Worm (Caenorhabditis elegans) whole organism, early embryonic: ENCODE measurements around the gene ztf-30.

Source experiments
- B0310.2 ChIP-seq: sonication (generic microtip); optimal IDR thresholded peaks from 2 replicates; lab custom pipeline; 2016; ENCODE audit warnings: mild to moderate bottlenecking, missing genetic modification characterization, missing compliant biosample characterization
- F13C5.2 ChIP-seq: sonication (generic microtip); optimal IDR thresholded peaks from 2 replicates; lab custom pipeline; 2017; ENCODE audit warnings: mild to moderate bottlenecking, missing genetic modification characterization, inconsistent platforms, missing compliant biosample characterization
- aly-1 ChIP-seq: sonication (generic microtip); optimal IDR thresholded peaks from 2 replicates; lab custom pipeline; 2016; ENCODE audit warnings: missing genetic modification characterization, missing compliant biosample characterization
- ama-1 ChIP-seq: fragments of 150-350 bp; optimal IDR thresholded peaks from 2 replicates; lab custom pipeline; 2014
- ceh-13 ChIP-seq: fragments of 200-800 bp; sonication (Bioruptor generic); optimal IDR thresholded peaks from 2 replicates; lab custom pipeline; 2018; ENCODE audit warnings: mild to moderate bottlenecking, missing genetic modification characterization, missing compliant biosample characterization
- ceh-36 ChIP-seq: sonication (generic microtip); optimal IDR thresholded peaks from 2 replicates; lab custom pipeline; 2016; ENCODE audit warnings: missing genetic modification characterization, inconsistent platforms, missing compliant biosample characterization
- ets-7 ChIP-seq: sonication (generic microtip); optimal IDR thresholded peaks from 2 replicates; lab custom pipeline; 2016; ENCODE audit warnings: missing genotype, missing genetic modification characterization, missing compliant biosample characterization
- flt-1 ChIP-seq: fragments of 200-800 bp; sonication (Bioruptor generic); IDR thresholded peaks from 2 replicates; pipeline ENCODE4 v1.3.6; 2022; ENCODE audit warnings: missing genetic modification characterization, missing compliant biosample characterization
- hmbx-1 ChIP-seq: sonication (generic microtip); optimal IDR thresholded peaks from 2 replicates; lab custom pipeline; 2016; ENCODE audit warnings: mild to moderate bottlenecking, missing genetic modification characterization, missing compliant biosample characterization
- hmg-4 ChIP-seq: fragments of 200-800 bp; sonication (Bioruptor generic); optimal IDR thresholded peaks from 2 replicates; lab custom pipeline; 2018; ENCODE audit warnings: mild to moderate bottlenecking, missing genetic modification characterization, missing compliant biosample characterization
- hnd-1 ChIP-seq: sonication (generic microtip); optimal IDR thresholded peaks from 2 replicates; lab custom pipeline; 2016; ENCODE audit warnings: missing genetic modification characterization, missing compliant biosample characterization
- pes-1 ChIP-seq: fragments of 200-800 bp; sonication (Bioruptor generic); IDR thresholded peaks from 2 replicates; pipeline ENCODE4 v1.3.6; 2022; ENCODE audit warnings: missing genetic modification reagents, missing genetic modification characterization, missing compliant biosample characterization
- scrt-1 ChIP-seq: fragments of 200-800 bp; sonication (Bioruptor generic); IDR thresholded peaks from 2 replicates; pipeline ENCODE4 v1.3.6; 2022; ENCODE audit warnings: missing genetic modification characterization, missing compliant biosample characterization
- sea-1 ChIP-seq: fragments of 200-800 bp; sonication (Bioruptor generic); conservative IDR thresholded peaks from 2 replicates; pipeline ENCODE4 v1.3.6; 2022; ENCODE audit warnings: missing genetic modification characterization, missing compliant biosample characterization
- tbx-11 ChIP-seq: fragments of 200-800 bp; sonication (Bioruptor generic); IDR thresholded peaks from 2 replicates; pipeline ENCODE4 v1.3.6; 2022; ENCODE audit warnings: missing genetic modification characterization, missing compliant biosample characterization
- tbx-37 ChIP-seq: fragments of 200-800 bp; sonication (Bioruptor generic); conservative IDR thresholded peaks from 2 replicates; pipeline ENCODE4 v1.3.6; 2022; ENCODE audit warnings: missing genetic modification reagents, missing genetic modification characterization, missing compliant biosample characterization
- tra-4 ChIP-seq: sonication (generic microtip); optimal IDR thresholded peaks from 2 replicates; lab custom pipeline; 2017; ENCODE audit warnings: missing genetic modification characterization, missing compliant biosample characterization

ztf-30 gene

ce11 chrIII:8597770-8598169 lies at the start of gene ztf-30:
ztf-30 (minus strand) TSS chrIII:8597870.
- TF ChIP-seq B0310.2 (tag; lab: Kevin White, UChicago) (no peak), hnd-1 (tag; lab: Kevin White, UChicago) (no peak), pes-1 (no peak), ets-7 (tag; lab: Kevin White, UChicago) (no peak), ceh-13 (no peak), ceh-36 (no peak), tbx-11 (GFP tag; lab: Robert Waterston, UW) (no peak), flt-1 (GFP tag; lab: Robert Waterston, UW) (no peak), aly-1 (tag; lab: Kevin White, UChicago) (no peak), scrt-1 (no peak), hmg-4 (GFP tag; lab: Kevin White, UChicago) (no peak), ama-1 (lab: Kevin White, UChicago) (no peak), sea-1 (GFP tag; lab: Robert Waterston, UW) (no peak), tbx-37 (no peak), F13C5.2 (tag; lab: Kevin White, UChicago) (no peak), hmbx-1 (tag; lab: Kevin White, UChicago) (no peak)

- no peak for TF ChIP-seq ets-7 (tag; lab: Kevin White, UChicago)
Observed at ce11 chrIII:8646021-8646420, 48.4 kb upstream of the ztf-30 start.

DNA sequence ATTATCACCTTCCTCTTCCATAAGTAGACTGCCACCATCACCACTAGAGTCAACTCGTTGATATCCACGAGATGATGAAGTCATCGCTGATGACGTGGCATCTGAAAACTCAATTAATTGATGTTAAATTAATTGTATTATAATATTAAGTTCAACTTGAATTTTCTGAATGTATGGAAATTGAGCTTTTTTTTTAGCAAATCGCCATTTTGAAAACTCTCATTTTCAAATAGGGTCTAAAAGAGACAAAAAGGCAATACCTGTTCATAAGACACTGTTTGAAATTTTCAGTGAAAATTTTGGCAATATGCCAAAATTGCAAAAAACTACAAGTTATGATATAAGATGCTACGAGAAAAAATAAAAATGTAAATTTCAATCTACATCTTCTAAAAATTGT lies 46.0 kb upstream of the ztf-30 start, which contains the start of gene twk-7:
Gene twk-7 (minus strand): TSS at position 101 of the 400 bp plus-strand sequence.
- no peak for TF ChIP-seq aly-1 (tag; lab: Kevin White, UChicago)
- no peak for TF ChIP-seq scrt-1
- TF ChIP-seq B0310.2 (tag; lab: Kevin White, UChicago) = no peak
- no peak for TF ChIP-seq tra-4 (tag; lab: Kevin White, UChicago)
- TF ChIP-seq tbx-11 (GFP tag; lab: Robert Waterston, UW) = no peak
- no peak for TF ChIP-seq sea-1 (GFP tag; lab: Robert Waterston, UW)
- no peak for TF ChIP-seq hnd-1 (tag; lab: Kevin White, UChicago)
- no peak for TF ChIP-seq hmg-4 (GFP tag; lab: Kevin White, UChicago)
- TF ChIP-seq flt-1 (GFP tag; lab: Robert Waterston, UW) = no peak
- no peak for TF ChIP-seq hmbx-1 (tag; lab: Kevin White, UChicago)

- no peak for TF ChIP-seq aly-1 (tag; lab: Kevin White, UChicago)
- TF ChIP-seq tra-4 (tag; lab: Kevin White, UChicago) = no peak
- peak; percentile 40; the same call in 1 of the 2 replicates for TF ChIP-seq scrt-1
- no peak for TF ChIP-seq ets-7 (tag; lab: Kevin White, UChicago)
Observed at ce11 chrIII:8639188-8639795, 41.6 kb upstream of the ztf-30 start, which contains the start of gene fip-1. fip-1 (plus strand) TSS chrIII:8639745.

DNA sequence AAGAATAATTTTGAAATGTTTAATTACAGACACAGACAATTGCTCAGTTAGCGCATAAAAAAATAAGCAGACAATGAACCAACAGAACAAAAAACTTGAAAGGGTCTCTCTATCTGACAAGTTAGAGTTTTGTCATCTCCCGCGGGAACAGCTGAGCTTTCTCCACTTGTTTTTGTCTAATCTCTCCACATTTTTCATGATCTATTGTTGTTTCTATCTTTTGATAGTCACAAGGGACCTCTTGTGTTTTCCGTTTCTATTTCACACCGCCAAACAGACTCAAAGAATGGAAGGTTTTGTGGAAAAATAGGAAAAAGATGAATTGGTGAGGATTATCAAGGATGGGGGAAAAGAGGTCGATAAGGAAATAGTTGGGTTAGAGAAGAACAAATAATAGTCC lies 39.1 kb upstream of the ztf-30 start:
- TF ChIP-seq aly-1 (tag; lab: Kevin White, UChicago) = no peak
- no peak for TF ChIP-seq tbx-11 (GFP tag; lab: Robert Waterston, UW)
- no peak for TF ChIP-seq ceh-13
- TF ChIP-seq sea-1 (GFP tag; lab: Robert Waterston, UW) = no peak
- TF ChIP-seq flt-1 (GFP tag; lab: Robert Waterston, UW) = no peak
- no peak for TF ChIP-seq hmg-4 (GFP tag; lab: Kevin White, UChicago)
- TF ChIP-seq ama-1 (lab: Kevin White, UChicago) = no peak
- no peak for TF ChIP-seq F13C5.2 (tag; lab: Kevin White, UChicago)
- TF ChIP-seq B0310.2 (tag; lab: Kevin White, UChicago) = no peak
- no peak for TF ChIP-seq pes-1
- TF ChIP-seq tra-4 (tag; lab: Kevin White, UChicago) = no peak
- no peak for TF ChIP-seq hmbx-1 (tag; lab: Kevin White, UChicago)
- TF ChIP-seq ets-7 (tag; lab: Kevin White, UChicago) = no peak
- no peak for TF ChIP-seq tbx-37
- no peak for TF ChIP-seq hnd-1 (tag; lab: Kevin White, UChicago)
- TF ChIP-seq scrt-1 = no peak
- no peak for TF ChIP-seq ceh-36

DNA sequence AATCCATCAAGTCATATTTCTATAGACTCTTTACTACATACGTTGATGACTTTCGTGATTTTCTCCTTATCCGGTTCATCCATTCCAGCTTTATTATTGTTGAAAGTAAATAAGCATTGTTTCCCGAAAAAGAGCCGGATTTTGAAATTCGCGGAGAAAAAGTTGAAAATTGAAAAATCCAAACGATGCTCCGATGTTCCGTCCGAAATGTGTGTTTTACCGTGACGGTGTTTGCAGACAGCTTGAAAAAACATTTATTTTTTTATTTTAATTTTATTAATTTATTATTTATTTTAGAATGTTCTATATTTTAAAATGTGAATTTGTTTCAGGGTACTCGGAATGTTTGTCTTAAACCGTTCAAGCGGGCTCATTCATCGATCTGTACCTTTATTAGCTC lies 33.2 kb upstream of the ztf-30 start, which contains the start of gene dnj-10:
Gene dnj-10 (plus strand): TSS at position 333 of the 400 bp plus-strand sequence.
- TF ChIP-seq hmg-4 (GFP tag; lab: Kevin White, UChicago) (no peak), ets-7 (tag; lab: Kevin White, UChicago) (no peak), tra-4 (tag; lab: Kevin White, UChicago) (no peak), pes-1 (no peak), aly-1 (tag; lab: Kevin White, UChicago) (no peak), flt-1 (GFP tag; lab: Robert Waterston, UW) (no peak), hnd-1 (tag; lab: Kevin White, UChicago) (no peak), sea-1 (GFP tag; lab: Robert Waterston, UW) (no peak)

ce11 chrIII:8628405-8628982 lies 30.8 kb upstream of the ztf-30 start, which contains the start of the genes polk-1 and gpr-1:
polk-1 (minus strand) TSS chrIII:8628590.
gpr-1 (plus strand) TSS chrIII:8628932.
- no peak for TF ChIP-seq ceh-13
- TF ChIP-seq tra-4 (tag; lab: Kevin White, UChicago) = no peak
- TF ChIP-seq F13C5.2 (tag; lab: Kevin White, UChicago) = no peak
- no peak for TF ChIP-seq ama-1 (lab: Kevin White, UChicago)
- no peak for TF ChIP-seq tbx-11 (GFP tag; lab: Robert Waterston, UW)
- no peak for TF ChIP-seq hmg-4 (GFP tag; lab: Kevin White, UChicago)
- TF ChIP-seq aly-1 (tag; lab: Kevin White, UChicago) = no peak
- TF ChIP-seq ets-7 (tag; lab: Kevin White, UChicago) = no peak
- no peak for TF ChIP-seq hmbx-1 (tag; lab: Kevin White, UChicago)
